Fruit fly (Drosophila melanogaster) ovary, adult (tissue): ENCODE results near the gene SuUR.

Experiments
- CG17801 ChIP-seq: fragments of 200-800 bp; optimal IDR thresholded peaks from 2 replicates; lab custom pipeline; 2019; ENCODE audit warnings: missing biosample characterization, mild to moderate bottlenecking, missing genetic modification characterization, moderate library complexity; ENCODE audit not compliant: partially characterized antibody

The SuUR gene

dm6 chr3L:11091943-11092609 is 27.3 kb downstream of the SuUR start:
- TF ChIP-seq CG17801 (GFP tag; lab: Kevin White, UChicago), result peak; percentile 56

- TF ChIP-seq CG17801 (GFP tag; lab: Kevin White, UChicago), result no peak
These were observed 27.8 kb downstream of the SuUR start for dm6 chr3L:11092610-11092961.

DNA sequence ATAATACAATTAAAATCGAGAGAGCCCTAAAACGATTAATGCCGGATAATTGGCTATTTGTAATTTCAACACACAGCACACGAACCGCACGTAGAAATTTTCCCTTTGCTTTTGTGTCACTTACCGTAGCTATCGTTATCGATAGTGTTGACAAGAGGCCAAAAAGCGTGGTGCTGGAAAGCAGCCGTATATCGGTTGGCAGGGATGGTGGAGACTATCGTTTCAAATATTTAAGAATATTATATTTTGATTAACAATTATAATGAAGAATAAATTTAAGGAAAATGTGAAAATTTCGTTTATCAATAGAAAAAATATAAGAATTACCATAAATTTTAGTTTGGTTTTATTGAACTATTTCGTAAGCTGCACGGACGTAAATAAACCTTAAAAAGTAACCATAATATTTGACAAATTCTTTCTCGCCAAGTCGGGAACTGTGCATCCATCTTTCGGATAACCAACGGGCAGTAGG is 28.3 kb downstream of the SuUR start, which contains the start of gene JIL-1:
Gene JIL-1, minus strand, starts transcription at position 148 of the 475 bp plus-strand sequence.
- peak; percentile 54 for TF ChIP-seq CG17801 (GFP tag; lab: Kevin White, UChicago)

DNA sequence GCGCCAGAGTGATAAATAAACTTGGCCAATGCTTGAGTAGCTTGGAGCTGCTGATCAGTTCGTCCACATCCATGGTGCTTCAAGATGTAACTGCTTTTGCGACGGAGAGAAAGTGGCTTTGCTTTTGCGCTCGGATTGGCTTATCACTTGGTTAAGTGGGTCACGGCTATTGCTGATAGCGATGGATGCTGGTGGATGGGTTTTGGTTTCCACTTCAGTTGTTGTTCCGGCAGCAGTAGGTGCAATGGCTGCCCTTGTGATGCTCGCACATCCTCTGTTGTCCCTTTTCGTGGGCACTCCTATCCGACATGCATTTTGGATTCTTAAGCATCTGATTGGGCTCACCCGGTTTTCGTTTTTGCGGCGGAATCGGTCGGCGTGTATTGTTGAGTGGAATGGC is 29.5 kb downstream of the SuUR start:
- TF ChIP-seq CG17801 (GFP tag; lab: Kevin White, UChicago), result no peak

dm6 chr3L:11096195-11096908 is 31.6 kb downstream of the SuUR start, which contains the start of the genes CG46439, Iyd and CG33947:
Gene CG46439, minus strand, starts transcription at chr3L:11096245.
Gene Iyd, minus strand, starts transcription at chr3L:11096245.
Gene CG33947, plus strand, starts transcription at chr3L:11096496.
- peak; percentile 92 for TF ChIP-seq CG17801 (GFP tag; lab: Kevin White, UChicago)

DNA sequence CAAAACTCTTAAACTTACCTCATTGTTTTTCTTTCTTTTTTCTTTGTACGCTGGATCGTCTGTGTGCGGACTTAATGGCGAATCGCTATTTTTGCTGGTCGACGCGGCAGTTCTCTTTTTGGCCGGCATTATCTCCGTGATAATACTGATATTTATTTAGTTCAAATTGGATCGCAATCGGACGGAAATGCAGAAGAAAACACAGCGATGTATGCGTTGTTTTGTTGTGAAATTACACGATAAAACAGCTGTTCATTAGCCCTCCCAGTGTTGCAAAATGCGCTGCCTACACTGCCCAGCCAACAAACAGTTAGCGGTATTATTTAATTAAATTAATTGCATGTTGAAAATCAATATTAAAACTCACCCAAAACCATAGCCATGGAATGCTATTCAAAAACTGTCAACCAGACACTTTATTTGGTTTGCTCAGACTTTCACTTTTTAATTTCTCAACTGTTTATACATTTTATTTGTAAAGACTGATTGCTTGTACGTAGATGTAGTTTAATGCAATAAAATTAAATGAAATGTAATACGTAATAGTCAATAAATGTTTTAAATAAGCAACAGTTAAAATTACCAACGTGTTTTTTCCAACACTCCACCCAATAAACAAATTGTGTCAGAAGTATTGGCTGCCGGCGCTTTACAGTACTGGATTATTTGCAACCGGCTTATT is 33.3 kb downstream of the SuUR start, which contains the start of the genes Irbp18 and APP-BP1:
Gene Irbp18, minus strand, starts transcription at position 205 of the 682 bp plus-strand sequence.
Gene APP-BP1, plus strand, starts transcription at position 431 of the 682 bp plus-strand sequence.
- TF ChIP-seq CG17801 (GFP tag; lab: Kevin White, UChicago), result peak; percentile 91

DNA sequence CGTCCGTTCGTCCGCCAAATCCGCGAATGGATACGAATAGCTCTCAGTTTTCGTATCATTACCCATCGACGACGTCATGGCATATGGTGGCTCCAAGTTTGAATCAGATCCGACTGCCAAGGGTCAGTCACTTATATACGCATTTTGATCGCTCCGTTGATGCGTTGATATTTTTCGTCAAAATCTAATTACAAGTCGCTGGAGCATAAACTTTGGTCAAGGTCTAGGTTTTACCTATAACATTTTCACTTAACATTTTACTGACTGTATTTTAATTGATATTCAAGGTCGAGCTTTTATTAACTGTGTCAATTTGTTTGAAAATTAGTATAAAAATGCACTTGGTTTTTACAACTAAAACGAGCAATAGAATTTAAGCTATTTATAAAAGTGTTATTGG is 36.8 kb downstream of the SuUR start, which contains the start of gene Elo68beta:
Gene Elo68beta, minus strand, starts transcription at position 101 of the 400 bp plus-strand sequence.
- no peak for TF ChIP-seq CG17801 (GFP tag; lab: Kevin White, UChicago)

DNA sequence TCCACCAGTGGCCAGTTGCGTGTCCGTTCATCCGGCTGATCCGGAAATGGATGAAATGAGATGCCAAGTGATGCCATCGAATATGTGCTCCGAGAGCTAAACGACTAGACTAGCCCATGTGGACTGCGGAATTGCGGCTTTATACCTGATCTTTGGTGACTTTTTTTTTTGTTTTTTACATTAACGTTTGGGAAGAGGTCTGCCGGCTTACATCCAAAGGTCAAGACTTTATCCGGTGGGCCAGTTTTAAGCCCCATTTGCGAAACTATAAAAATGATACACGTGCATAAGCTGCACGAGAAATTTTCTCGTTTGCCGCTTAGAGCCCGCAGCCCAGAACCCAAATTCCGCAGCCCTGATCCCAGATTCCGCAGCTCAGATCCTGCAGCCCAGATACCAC is 38.1 kb downstream of the SuUR start, which contains the start of gene Elo68alpha:
Gene Elo68alpha, minus strand, starts transcription at position 101 of the 400 bp plus-strand sequence.
- no peak for TF ChIP-seq CG17801 (GFP tag; lab: Kevin White, UChicago)

DNA sequence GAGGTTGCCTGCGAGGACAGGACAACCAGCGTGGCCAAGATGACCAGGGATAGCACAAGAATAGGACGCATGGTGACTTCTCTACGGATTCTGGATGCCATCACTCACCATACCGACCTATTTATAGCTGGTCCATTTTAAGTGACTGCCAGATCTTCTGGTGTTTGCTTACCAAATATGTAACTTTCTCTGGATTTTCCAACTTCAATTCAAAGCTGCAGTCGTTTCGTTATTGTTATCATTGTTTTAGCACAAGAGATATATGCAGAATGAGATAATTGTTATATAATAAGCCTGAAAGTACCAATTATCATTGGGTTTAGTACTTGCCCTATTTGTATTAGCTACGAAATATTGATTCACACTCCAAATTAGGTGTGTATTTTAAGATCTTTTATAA is 39.0 kb downstream of the SuUR start, which contains the start of gene CG32071:
Gene CG32071, minus strand, starts transcription at position 101 of the 400 bp plus-strand sequence.
- no peak for TF ChIP-seq CG17801 (GFP tag; lab: Kevin White, UChicago)

- TF ChIP-seq CG17801 (GFP tag; lab: Kevin White, UChicago), result no peak
These were observed 42.6 kb downstream of the SuUR start, which contains the start of gene CG32073 for dm6 chr3L:11107432-11107831. Gene CG32073, minus strand, starts transcription at chr3L:11107582.

DNA sequence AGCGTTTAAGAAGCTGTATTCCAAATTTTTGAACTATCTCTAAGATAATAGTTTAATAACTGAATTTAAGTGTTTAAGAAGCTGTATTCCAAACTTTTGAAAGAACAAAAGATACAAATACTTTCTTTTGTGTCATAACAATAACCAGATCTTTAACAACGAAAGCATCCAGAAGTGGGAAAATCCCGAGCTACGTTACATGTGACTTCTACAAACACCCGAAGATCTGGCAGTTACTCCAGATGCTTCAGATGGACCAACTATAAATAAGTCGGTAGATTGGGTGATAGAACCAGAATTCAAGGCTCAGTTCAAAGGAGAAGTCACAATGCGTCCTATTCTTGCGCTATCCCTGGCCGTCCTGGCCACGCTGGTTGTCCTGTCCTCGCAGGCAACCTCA is 43.1 kb downstream of the SuUR start, which contains the start of gene CG12522:
Gene CG12522, plus strand, starts transcription at position 301 of the 400 bp plus-strand sequence.
- no peak for TF ChIP-seq CG17801 (GFP tag; lab: Kevin White, UChicago)

DNA sequence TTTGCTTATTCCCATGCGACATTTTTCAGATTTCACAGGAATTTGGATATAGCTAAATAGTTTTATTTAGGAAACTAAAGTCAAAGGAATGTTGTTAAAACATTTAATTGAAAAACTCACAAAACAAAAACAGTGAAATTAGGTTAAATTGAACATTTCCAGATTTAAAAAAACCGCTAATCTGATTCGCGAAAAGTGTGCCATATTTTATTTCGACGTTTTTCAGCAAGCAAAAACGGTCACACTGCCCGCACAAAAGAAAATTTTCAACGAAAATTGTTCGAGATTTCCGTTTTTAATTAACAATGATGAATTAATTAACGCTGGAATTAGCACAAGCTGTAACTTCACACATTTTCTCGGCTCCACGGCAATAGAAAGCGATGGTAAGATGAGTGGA is 44.7 kb downstream of the SuUR start, which contains the start of the genes CG34012 and emei:
Gene CG34012, minus strand, starts transcription at position 52 of the 400 bp plus-strand sequence.
Gene emei, plus strand, starts transcription at position 237 of the 400 bp plus-strand sequence.
- no peak for TF ChIP-seq CG17801 (GFP tag; lab: Kevin White, UChicago)

DNA sequence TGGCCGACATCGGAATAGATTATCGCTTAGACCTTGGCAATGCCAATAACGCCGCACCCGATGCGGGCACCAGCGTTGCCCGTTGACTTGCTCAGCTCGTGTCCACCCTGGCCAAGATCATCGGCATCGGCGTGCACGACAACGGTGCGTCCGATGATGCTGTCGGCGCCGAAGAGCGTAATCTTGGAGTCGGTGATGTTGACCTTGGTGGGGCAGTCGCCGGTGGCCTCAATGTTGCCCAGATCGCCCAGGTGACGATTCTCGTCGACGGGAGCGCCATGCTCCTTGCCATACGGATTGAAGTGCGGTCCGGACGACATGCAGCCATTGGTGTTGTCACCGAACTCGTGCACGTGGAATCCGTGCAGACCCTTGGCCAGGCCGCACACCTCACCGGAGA is 47.6 kb downstream of the SuUR start:
- TF ChIP-seq CG17801 (GFP tag; lab: Kevin White, UChicago), result no peak
